Fruit fly (Drosophila melanogaster) whole organism, embryonic: ENCODE measurements around the gene cl.
A peak's percentile ranks its signal among the peaks of the same experiment; 100 is the strongest.

Experiments
- CG10979 ChIP-seq: fragments of 200-800 bp; sonication (Bioruptor generic); optimal IDR thresholded peaks from 2 replicates; lab custom pipeline; 2018; ENCODE audit warnings: missing biosample characterization, mild to moderate bottlenecking, missing genetic modification characterization, moderate library complexity
- CG12391 ChIP-seq: fragments of 200-800 bp; sonication (Bioruptor generic); optimal IDR thresholded peaks from 3 replicates; lab custom pipeline; 2018; ENCODE audit warnings: missing biosample characterization, mild to moderate bottlenecking, missing genetic modification characterization, moderate library complexity
- CG12769 ChIP-seq: fragments of 200-800 bp; sonication (Bioruptor generic); optimal IDR thresholded peaks from 2 replicates; lab custom pipeline; 2019; ENCODE audit warnings: missing biosample characterization, mild to moderate bottlenecking, missing genetic modification characterization, moderate library complexity
- CG14014 ChIP-seq: fragments of 200-800 bp; sonication (Bioruptor generic); IDR thresholded peaks from 2 replicates; pipeline ENCODE4 v1.3.6; 2022; ENCODE audit warnings: missing biosample characterization, missing genetic modification characterization
- CG15011 ChIP-seq: fragments of 200-800 bp; sonication (Bioruptor generic); optimal IDR thresholded peaks from 3 replicates; lab custom pipeline; 2018; ENCODE audit warnings: missing biosample characterization, mild to moderate bottlenecking, missing genetic modification characterization
- CG1602 ChIP-seq: fragments of 200-800 bp; sonication (Bioruptor generic); optimal IDR thresholded peaks from 3 replicates; lab custom pipeline; 2016; ENCODE audit warnings: missing biosample characterization, missing genetic modification characterization
- CG17829 ChIP-seq: fragments of 200-800 bp; optimal IDR thresholded peaks from 2 replicates; lab custom pipeline; 2019; ENCODE audit warnings: missing biosample characterization, mild to moderate bottlenecking, missing genetic modification characterization, moderate library complexity
- CG18262 ChIP-seq: fragments of 200-800 bp; optimal IDR thresholded peaks from 3 replicates; lab custom pipeline; 2019; ENCODE audit warnings: missing biosample characterization, mild to moderate bottlenecking, missing genetic modification characterization, moderate library complexity
- CG2199 ChIP-seq: fragments of 200-800 bp; sonication (Bioruptor generic); IDR thresholded peaks from 3 replicates; pipeline ENCODE4 v1.3.6; 2022; ENCODE audit warnings: missing biosample characterization, missing genetic modification characterization
- CG31224 ChIP-seq: fragments of 200-800 bp; sonication (Bioruptor generic); IDR thresholded peaks from 2 replicates; pipeline ENCODE4 v1.3.6; 2022; ENCODE audit warnings: missing biosample characterization, missing genetic modification characterization
- CG31441 ChIP-seq: fragments of 200-800 bp; sonication (Bioruptor generic); IDR thresholded peaks from 2 replicates; pipeline ENCODE4 v1.3.6; 2022; ENCODE audit warnings: missing biosample characterization, missing genetic modification characterization
- CG7556 ChIP-seq: fragments of 200-800 bp; sonication (Bioruptor generic); optimal IDR thresholded peaks from 2 replicates; lab custom pipeline; 2017; ENCODE audit warnings: missing biosample characterization, mild to moderate bottlenecking, missing genetic modification characterization
- CG7839 ChIP-seq: fragments of 200-800 bp; sonication (Bioruptor generic); optimal IDR thresholded peaks from 3 replicates; lab custom pipeline; 2018; ENCODE audit warnings: missing biosample characterization, mild to moderate bottlenecking, missing genetic modification characterization, moderate library complexity
- CG9609 ChIP-seq: fragments of 200-800 bp; sonication (Bioruptor generic); optimal IDR thresholded peaks from 3 replicates; lab custom pipeline; 2016; ENCODE audit warnings: missing biosample characterization, missing genetic modification characterization
- D ChIP-seq, 2 experiments: fragments of 200-800 bp in 1 of 2; fragments of >200 bp in 1 of 2; sonication (Bioruptor generic) in 1 of 2; optimal IDR thresholded peaks; 2 replicates in 1 of 2; 3 replicates in 1 of 2; lab custom pipeline; 2017; ENCODE audit warnings: mild to moderate bottlenecking in 1 of 2, missing biosample characterization in 1 of 2, missing genetic modification characterization in 1 of 2, missing genetic modification reagents in 1 of 2
- D19A ChIP-seq: fragments of 200-800 bp; optimal IDR thresholded peaks from 3 replicates; lab custom pipeline; 2019; ENCODE audit warnings: missing biosample characterization, mild to moderate bottlenecking, missing genetic modification characterization, moderate library complexity
- E2f2 ChIP-seq: fragments of 200-800 bp; sonication (Bioruptor generic); IDR thresholded peaks from 2 replicates; pipeline ENCODE4 v1.3.6; 2022; ENCODE audit warnings: missing biosample characterization, missing genetic modification characterization
- Eip74EF ChIP-seq, 2 experiments: fragments of 200-800 bp in 1 of 2; fragments of >200 bp in 1 of 2; sonication (Bioruptor generic) in 1 of 2; optimal IDR thresholded peaks; 2 replicates each; lab custom pipeline; 2017 to 2019; ENCODE audit warnings: missing biosample characterization in 2 of 2, missing genetic modification characterization in 2 of 2, mild to moderate bottlenecking in 1 of 2, moderate library complexity in 1 of 2
- GATAe ChIP-seq: fragments of 200-800 bp; sonication (Bioruptor generic); conservative IDR thresholded peaks from 2 replicates; pipeline ENCODE4 v1.3.6; 2022; ENCODE audit warnings: missing biosample characterization, missing genetic modification characterization
- H15 ChIP-seq: fragments of 200-800 bp; sonication (Bioruptor generic); IDR thresholded peaks from 3 replicates; pipeline ENCODE4 v1.3.6; 2022; ENCODE audit warnings: missing biosample characterization, missing genetic modification characterization
- H2.0 ChIP-seq: fragments of 200-800 bp; sonication (Bioruptor generic); IDR thresholded peaks from 2 replicates; pipeline ENCODE4 v1.3.6; 2022; ENCODE audit warnings: missing biosample characterization, missing genetic modification characterization
- Hey ChIP-seq: fragments of 200-800 bp; sonication (Bioruptor generic); optimal IDR thresholded peaks from 3 replicates; lab custom pipeline; 2018; ENCODE audit warnings: missing biosample characterization, mild to moderate bottlenecking, missing genetic modification characterization
- Lpt ChIP-seq: fragments of >200 bp; optimal IDR thresholded peaks from 2 replicates; lab custom pipeline; 2018; ENCODE audit warnings: missing biosample characterization, missing genetic modification characterization
- Med ChIP-seq: fragments of 200-800 bp; sonication (Bioruptor generic); peaks from one replicate; lab custom pipeline; 2016; ENCODE audit warnings: missing biosample characterization, missing genetic modification characterization, mild to moderate bottlenecking, inconsistent platforms, moderate library complexity
- Opbp ChIP-seq: fragments of 200-800 bp; sonication (Bioruptor generic); IDR thresholded peaks from 3 replicates; pipeline ENCODE4 v1.3.6; 2022; ENCODE audit warnings: missing biosample characterization, missing genetic modification characterization; ENCODE audit not compliant: partially characterized antibody
- PHDP ChIP-seq: fragments of 200-800 bp; sonication (Bioruptor generic); optimal IDR thresholded peaks from 3 replicates; lab custom pipeline; 2018; ENCODE audit warnings: missing biosample characterization, mild to moderate bottlenecking, missing genetic modification characterization, moderate library complexity
- Sox102F ChIP-seq: fragments of 200-800 bp; sonication (Bioruptor generic); optimal IDR thresholded peaks from 2 replicates; lab custom pipeline; 2018; ENCODE audit warnings: missing biosample characterization, mild to moderate bottlenecking, missing genetic modification characterization, moderate library complexity
- Trl ChIP-seq, 3 experiments: fragments of >200 bp in 2 of 3; fragments of 200-800 bp in 1 of 3; sonication (Bioruptor generic) in 1 of 3; optimal IDR thresholded peaks; 2 replicates in 1 of 3; 3 replicates in 2 of 3; lab custom pipeline; 2016 to 2017; ENCODE audit warnings: missing biosample characterization in 1 of 3, missing genetic modification characterization in 1 of 3
- Usf ChIP-seq: fragments of 200-800 bp; sonication (Bioruptor generic); optimal IDR thresholded peaks from 2 replicates; lab custom pipeline; 2017; ENCODE audit warnings: missing genotype, missing biosample characterization, missing genetic modification characterization
- bsh ChIP-seq, 2 experiments: fragments of 200-800 bp; sonication (Bioruptor generic); optimal IDR thresholded peaks; 2 replicates each; lab custom pipeline; 2017 to 2018; ENCODE audit warnings: mild to moderate bottlenecking in 2 of 2, missing biosample characterization in 2 of 2, missing genetic modification characterization in 2 of 2, moderate library complexity in 1 of 2
- crol ChIP-seq: fragments of 200-800 bp; sonication (Bioruptor generic); IDR thresholded peaks from 2 replicates; pipeline ENCODE4 v1.3.6; 2022; ENCODE audit warnings: missing biosample characterization, missing genetic modification characterization
- dan ChIP-seq: fragments of 200-800 bp; sonication (Bioruptor generic); IDR thresholded peaks from 2 replicates; pipeline ENCODE4 v1.3.6; 2022; ENCODE audit warnings: missing biosample characterization, missing genetic modification characterization
- dm ChIP-seq: fragments of 200-800 bp; sonication (Bioruptor generic); optimal IDR thresholded peaks from 3 replicates; lab custom pipeline; 2016; ENCODE audit warnings: missing biosample characterization, missing genetic modification characterization
- dmrt99B ChIP-seq: fragments of 200-800 bp; sonication (Bioruptor generic); optimal IDR thresholded peaks from 2 replicates; lab custom pipeline; 2018; ENCODE audit warnings: missing biosample characterization, mild to moderate bottlenecking, missing genetic modification characterization, moderate library complexity
- grn ChIP-seq: fragments of 200-800 bp; sonication (Bioruptor generic); optimal IDR thresholded peaks from 3 replicates; lab custom pipeline; 2017; ENCODE audit warnings: missing biosample characterization, missing genetic modification characterization
- knrl ChIP-seq: fragments of 200-800 bp; sonication (Bioruptor generic); IDR thresholded peaks from 3 replicates; pipeline ENCODE4 v1.3.6; 2022; ENCODE audit warnings: missing biosample characterization, missing genetic modification characterization; ENCODE audit not compliant: partially characterized antibody
- maf-S ChIP-seq: fragments of 200-800 bp; sonication (Bioruptor generic); optimal IDR thresholded peaks from 2 replicates; lab custom pipeline; 2016; ENCODE audit warnings: missing biosample characterization, missing genetic modification characterization
- nerfin-2 ChIP-seq: fragments of 200-800 bp; sonication (Bioruptor generic); IDR thresholded peaks from 2 replicates; pipeline ENCODE4 v1.3.6; 2022; ENCODE audit warnings: missing biosample characterization, missing genetic modification characterization; ENCODE audit not compliant: partially characterized antibody
- nmo ChIP-seq: fragments of 200-800 bp; sonication (Bioruptor generic); optimal IDR thresholded peaks from 2 replicates; lab custom pipeline; 2018; ENCODE audit warnings: missing biosample characterization, mild to moderate bottlenecking, missing genetic modification characterization, moderate library complexity
- ro ChIP-seq: fragments of 200-800 bp; sonication (Bioruptor generic); IDR thresholded peaks from 2 replicates; pipeline ENCODE4 v1.3.6; 2022; ENCODE audit warnings: missing biosample characterization, missing genetic modification characterization
- row ChIP-seq: fragments of 200-800 bp; sonication (Bioruptor generic); IDR thresholded peaks from 3 replicates; pipeline ENCODE4 v1.3.6; 2022; ENCODE audit warnings: missing biosample characterization, missing genetic modification characterization
- sc ChIP-seq, 3 experiments: fragments of >200 bp in 2 of 3; fragments of 200-800 bp in 1 of 3; sonication (Bioruptor generic) in 1 of 3; optimal IDR thresholded peaks; 2 replicates in 2 of 3; 3 replicates in 1 of 3; lab custom pipeline; 2017; ENCODE audit warnings: mild to moderate bottlenecking in 1 of 3, missing biosample characterization in 1 of 3, missing genetic modification characterization in 1 of 3, missing genetic modification reagents in 1 of 3
- sens-2 ChIP-seq: fragments of 200-800 bp; sonication (Bioruptor generic); IDR thresholded peaks from 2 replicates; pipeline ENCODE4 v1.3.6; 2022; ENCODE audit warnings: missing biosample characterization, missing genetic modification characterization
- sim ChIP-seq: fragments of 200-800 bp; sonication (Bioruptor generic); IDR thresholded peaks from 2 replicates; pipeline ENCODE4 v1.3.6; 2022; ENCODE audit warnings: missing biosample characterization, missing genetic modification characterization
- twi ChIP-seq: fragments of 200-800 bp; optimal IDR thresholded peaks from 2 replicates; lab custom pipeline; 2019; ENCODE audit warnings: missing biosample characterization, mild to moderate bottlenecking, missing genetic modification characterization, moderate library complexity
- usp ChIP-seq: fragments of >200 bp; optimal IDR thresholded peaks from 2 replicates; lab custom pipeline; 2017; ENCODE audit warnings: missing biosample characterization, missing genetic modification characterization
- wek ChIP-seq: fragments of 200-800 bp; sonication (Bioruptor generic); optimal IDR thresholded peaks from 3 replicates; lab custom pipeline; 2018; ENCODE audit warnings: missing biosample characterization, mild to moderate bottlenecking, missing genetic modification characterization, moderate library complexity
- zen ChIP-seq: fragments of 200-800 bp; sonication (Bioruptor generic); optimal IDR thresholded peaks from 3 replicates; lab custom pipeline; 2018; ENCODE audit warnings: missing biosample characterization, mild to moderate bottlenecking, missing genetic modification characterization, moderate library complexity

Gene cl

dm6 chr2L:5558809-5559392, 39.0 kb downstream of the cl start, which contains the start of gene GluRIIB (continued):
- TF ChIP-seq crol (GFP tag; lab: Robert Waterston, UW): no peak
- TF ChIP-seq bsh (GFP tag; optimal IDR thresholded peaks at IDR 0.05; lab: Kevin White, UChicago): peak in 1 of 2 experiments; percentile 40
- peak; percentile 8 for TF ChIP-seq CG12391
- no peak for TF ChIP-seq sim (GFP tag; lab: Robert Waterston, UW)
- no peak for TF ChIP-seq H15 (GFP tag; lab: Robert Waterston, UW)
- TF ChIP-seq wek (GFP tag; lab: Kevin White, UChicago): no peak
- no peak for TF ChIP-seq E2f2
- TF ChIP-seq CG7839 (tag; lab: Kevin White, UChicago): peak; percentile 26
- no peak for TF ChIP-seq Lpt (GFP tag; lab: Kevin White, UChicago)
- TF ChIP-seq CG31441 (GFP tag; lab: Robert Waterston, UW): peak; percentile 4; the same call in 1 of the 2 replicates
- TF ChIP-seq dmrt99B (tag; lab: Kevin White, UChicago): peak; percentile 56
- TF ChIP-seq nmo: peak; percentile 39
- TF ChIP-seq zen: no peak
- TF ChIP-seq Med (GFP tag; lab: Kevin White, UChicago): peak; percentile 43
- no peak for TF ChIP-seq CG1602 (GFP tag; lab: Kevin White, UChicago)
- no peak for TF ChIP-seq maf-S (GFP tag; lab: Kevin White, UChicago)
- TF ChIP-seq Trl (optimal IDR thresholded peaks at IDR 0.05; lab: Kevin White, UChicago): peak; percentile 3 to 5
- no peak for TF ChIP-seq Trl (GFP tag; optimal IDR thresholded peaks at IDR 0.05; lab: Kevin White, UChicago)
- TF ChIP-seq GATAe (GFP tag; lab: Robert Waterston, UW): no peak
- TF ChIP-seq CG7556 (GFP tag; lab: Kevin White, UChicago): peak; percentile 12
- TF ChIP-seq dan (GFP tag; lab: Robert Waterston, UW): no peak
- TF ChIP-seq CG12769 (tag; lab: Kevin White, UChicago): peak; percentile 2
- no peak for TF ChIP-seq sc (optimal IDR thresholded peaks at IDR 0.05; lab: Kevin White, UChicago)
- no peak for TF ChIP-seq sc (GFP tag; optimal IDR thresholded peaks at IDR 0.05; lab: Kevin White, UChicago)
- peak; percentile 8 for TF ChIP-seq CG17829
- peak; percentile 23 for TF ChIP-seq twi (tag; lab: Kevin White, UChicago)
- no peak for TF ChIP-seq Usf
- no peak for TF ChIP-seq CG31224 (GFP tag; lab: Robert Waterston, UW)
- no peak for TF ChIP-seq CG9609 (GFP tag; lab: Kevin White, UChicago)
- no peak for TF ChIP-seq dm (GFP tag; lab: Kevin White, UChicago)
- TF ChIP-seq usp (GFP tag; lab: Kevin White, UChicago): no peak
- no peak for TF ChIP-seq nerfin-2 (GFP tag; lab: Robert Waterston, UW)
- TF ChIP-seq CG15011: no peak
- TF ChIP-seq knrl (GFP tag; lab: Robert Waterston, UW): no peak
- no peak for TF ChIP-seq PHDP (tag; lab: Kevin White, UChicago)
- no peak for TF ChIP-seq CG2199 (GFP tag; lab: Robert Waterston, UW)
- TF ChIP-seq Hey (tag; lab: Kevin White, UChicago): no peak
- no peak for TF ChIP-seq D (optimal IDR thresholded peaks at IDR 0.05; lab: Kevin White, UChicago)
- TF ChIP-seq D (GFP tag; optimal IDR thresholded peaks at IDR 0.05; lab: Kevin White, UChicago): no peak
- no peak for TF ChIP-seq ro (GFP tag; lab: Robert Waterston, UW)
- peak; percentile 26; the same call in 1 of the 3 replicates for TF ChIP-seq row (GFP tag; lab: Robert Waterston, UW)
- no peak for TF ChIP-seq grn (GFP tag; lab: Kevin White, UChicago)
- TF ChIP-seq sens-2 (GFP tag; lab: Robert Waterston, UW): no peak
- peak; percentile 42 for TF ChIP-seq CG10979 (tag; lab: Kevin White, UChicago)
- peak; percentile 94 for TF ChIP-seq D19A (tag; lab: Kevin White, UChicago)
- no peak for TF ChIP-seq H2.0 (GFP tag; lab: Robert Waterston, UW)
- no peak for TF ChIP-seq CG14014
- TF ChIP-seq CG18262 (tag; lab: Kevin White, UChicago): peak; percentile 64
- TF ChIP-seq Sox102F (GFP tag; lab: Kevin White, UChicago): peak; percentile 43
- TF ChIP-seq Opbp (GFP tag; lab: Robert Waterston, UW): no peak
- no peak for TF ChIP-seq Eip74EF (GFP tag; optimal IDR thresholded peaks at IDR 0.05; lab: Kevin White, UChicago)
